Fruit fly (Drosophila melanogaster) whole organism, adult: ENCODE data around the gene WDR79.
A peak's percentile ranks its signal among the peaks of the same experiment; 100 is the strongest.

Experiments used
- CG7045 ChIP-seq: fragments of 200-800 bp; sonication (Bioruptor generic); optimal IDR thresholded peaks from 2 replicates; lab custom pipeline; 2017; ENCODE audit warnings: missing biosample characterization, mild to moderate bottlenecking, missing genetic modification characterization
- Clk ChIP-seq: fragments of 200-800 bp; sonication (Bioruptor generic); optimal IDR thresholded peaks from 2 replicates; lab custom pipeline; 2017; ENCODE audit warnings: missing biosample characterization, missing genetic modification characterization
- cic ChIP-seq: fragments of 200-800 bp; sonication (Bioruptor generic); optimal IDR thresholded peaks from 2 replicates; lab custom pipeline; 2017; ENCODE audit warnings: missing biosample characterization, mild to moderate bottlenecking, missing genetic modification characterization, moderate library complexity
- kay ChIP-seq: fragments of 200-800 bp; sonication (Bioruptor generic); peaks from one replicate; lab custom pipeline; 2016; ENCODE audit warnings: missing biosample characterization, missing genetic modification characterization, borderline replicate concordance
- toe ChIP-seq: fragments of 200-800 bp; sonication (Bioruptor generic); optimal IDR thresholded peaks from 2 replicates; lab custom pipeline; 2016; ENCODE audit warnings: missing biosample characterization, missing genetic modification characterization

dm6 chr2L:6089604-6090198, 37.9 kb downstream of the WDR79 start:
- TF ChIP-seq kay, result no peak
- TF ChIP-seq Clk (GFP tag; lab: Kevin White, UChicago), result no peak
- TF ChIP-seq toe, result no peak
- TF ChIP-seq cic (GFP tag; lab: Kevin White, UChicago), result peak; percentile 99
- no peak for TF ChIP-seq CG7045 (GFP tag; lab: Kevin White, UChicago)
